Fruit fly (Drosophila melanogaster) whole organism, embryonic: ENCODE measurements around the gene Acp36DE.

ENCODE experiments used
- Atf6 ChIP-seq: fragments of 200-800 bp; sonication (Bioruptor generic); IDR thresholded peaks from 2 replicates; pipeline ENCODE4 v1.3.6; 2022; ENCODE audit warnings: missing biosample characterization, missing genetic modification characterization
- Bteb2 ChIP-seq: fragments of 200-800 bp; sonication (Bioruptor generic); optimal IDR thresholded peaks from 2 replicates; lab custom pipeline; 2016; ENCODE audit warnings: missing biosample characterization, missing genetic modification characterization
- CG10654 ChIP-seq: fragments of 200-800 bp; sonication (Bioruptor generic); optimal IDR thresholded peaks from 2 replicates; lab custom pipeline; 2016; ENCODE audit warnings: missing biosample characterization, missing genetic modification characterization
- CG11093 ChIP-seq: fragments of 200-800 bp; sonication (Bioruptor generic); IDR thresholded peaks from 3 replicates; pipeline ENCODE4 v1.3.6; 2022; ENCODE audit warnings: missing biosample characterization, missing genetic modification characterization
- CG11247 ChIP-seq: fragments of 200-800 bp; sonication (Bioruptor generic); IDR thresholded peaks from 2 replicates; pipeline ENCODE4 v1.3.6; 2022; ENCODE audit warnings: missing biosample characterization, missing genetic modification characterization
- CG12236 ChIP-seq: fragments of 200-800 bp; sonication (Bioruptor generic); optimal IDR thresholded peaks from 2 replicates; lab custom pipeline; 2016; ENCODE audit warnings: missing biosample characterization, missing genetic modification characterization
- CG13123 ChIP-seq: fragments of 200-800 bp; sonication (Bioruptor generic); optimal IDR thresholded peaks from 2 replicates; lab custom pipeline; 2016; ENCODE audit warnings: missing biosample characterization, missing genetic modification characterization
- CG13894 ChIP-seq: fragments of 200-800 bp; sonication (Bioruptor generic); optimal IDR thresholded peaks from 3 replicates; lab custom pipeline; 2018; ENCODE audit warnings: missing biosample characterization, mild to moderate bottlenecking, missing genetic modification characterization, moderate library complexity
- CG14014 ChIP-seq: fragments of 200-800 bp; sonication (Bioruptor generic); IDR thresholded peaks from 2 replicates; pipeline ENCODE4 v1.3.6; 2022; ENCODE audit warnings: missing biosample characterization, missing genetic modification characterization
- CG15011 ChIP-seq: fragments of 200-800 bp; sonication (Bioruptor generic); optimal IDR thresholded peaks from 3 replicates; lab custom pipeline; 2018; ENCODE audit warnings: missing biosample characterization, mild to moderate bottlenecking, missing genetic modification characterization
- CG1529 ChIP-seq: fragments of 200-800 bp; sonication (Bioruptor generic); optimal IDR thresholded peaks from 3 replicates; lab custom pipeline; 2018; ENCODE audit warnings: missing biosample characterization, missing genetic modification characterization
- CG1647 ChIP-seq: fragments of 200-800 bp; sonication (Bioruptor generic); optimal IDR thresholded peaks from 3 replicates; lab custom pipeline; 2016; ENCODE audit warnings: missing biosample characterization, missing genetic modification characterization
- CG17361 ChIP-seq: fragments of 200-800 bp; sonication (Bioruptor generic); IDR thresholded peaks from 3 replicates; pipeline ENCODE4 v1.3.6; 2022; ENCODE audit warnings: missing biosample characterization, missing genetic modification characterization
- CG17385 ChIP-seq: fragments of 200-800 bp; sonication (Bioruptor generic); optimal IDR thresholded peaks from 3 replicates; lab custom pipeline; 2018; ENCODE audit warnings: missing biosample characterization, mild to moderate bottlenecking, missing genetic modification characterization
- CG18262 ChIP-seq: fragments of 200-800 bp; optimal IDR thresholded peaks from 3 replicates; lab custom pipeline; 2019; ENCODE audit warnings: missing biosample characterization, mild to moderate bottlenecking, missing genetic modification characterization, moderate library complexity
- CG2120 ChIP-seq: fragments of 200-800 bp; sonication (Bioruptor generic); optimal IDR thresholded peaks from 3 replicates; lab custom pipeline; 2016; ENCODE audit warnings: missing biosample characterization, missing genetic modification characterization
- CG31388 ChIP-seq: fragments of 200-800 bp; sonication (Bioruptor generic); optimal IDR thresholded peaks from 2 replicates; lab custom pipeline; 2016; ENCODE audit warnings: missing biosample characterization, missing genetic modification characterization
- CG3163 ChIP-seq: fragments of 200-800 bp; sonication (Bioruptor generic); optimal IDR thresholded peaks from 3 replicates; lab custom pipeline; 2016; ENCODE audit warnings: missing biosample characterization, missing genetic modification characterization
- CG4360 ChIP-seq: fragments of 200-800 bp; sonication (Bioruptor generic); IDR thresholded peaks from 2 replicates; pipeline ENCODE4 v1.3.6; 2022; ENCODE audit warnings: missing biosample characterization, missing genetic modification characterization
- CG4707 ChIP-seq: fragments of 200-800 bp; sonication (Bioruptor generic); optimal IDR thresholded peaks from 2 replicates; lab custom pipeline; 2018; ENCODE audit warnings: missing biosample characterization, mild to moderate bottlenecking, missing genetic modification characterization, moderate library complexity
- CG5245 ChIP-seq: fragments of 200-800 bp; sonication (Bioruptor generic); optimal IDR thresholded peaks from 3 replicates; lab custom pipeline; 2016; ENCODE audit warnings: missing biosample characterization, missing genetic modification characterization
- CG9727 ChIP-seq: fragments of 200-800 bp; sonication (Bioruptor generic); optimal IDR thresholded peaks from 3 replicates; lab custom pipeline; 2017; ENCODE audit warnings: missing biosample characterization, mild to moderate bottlenecking, missing genetic modification characterization
- CG9797 ChIP-seq: fragments of 200-800 bp; sonication (Bioruptor generic); optimal IDR thresholded peaks from 3 replicates; lab custom pipeline; 2018; ENCODE audit warnings: missing biosample characterization, mild to moderate bottlenecking, missing genetic modification characterization
- Dip2 ChIP-seq: fragments of 200-800 bp; sonication (Bioruptor generic); IDR thresholded peaks from 2 replicates; pipeline ENCODE4 v1.3.6; 2022; ENCODE audit warnings: missing biosample characterization, missing genetic modification characterization
- Dip3 ChIP-seq: fragments of 200-800 bp; sonication (Bioruptor generic); optimal IDR thresholded peaks from 3 replicates; lab custom pipeline; 2016; ENCODE audit warnings: missing biosample characterization, missing genetic modification characterization
- Doc2 ChIP-seq: fragments of 200-800 bp; sonication (Bioruptor generic); IDR thresholded peaks from 2 replicates; pipeline ENCODE4 v1.3.6; 2022; ENCODE audit warnings: missing biosample characterization, missing genetic modification characterization
- ERR ChIP-seq: fragments of 200-800 bp; sonication (Bioruptor generic); optimal IDR thresholded peaks from 2 replicates; lab custom pipeline; 2016; ENCODE audit warnings: missing biosample characterization, missing genetic modification characterization
- Eip74EF ChIP-seq, 2 experiments: fragments of 200-800 bp in 1 of 2; fragments of >200 bp in 1 of 2; sonication (Bioruptor generic) in 1 of 2; optimal IDR thresholded peaks; 2 replicates each; lab custom pipeline; 2017 to 2019; ENCODE audit warnings: missing biosample characterization in 2 of 2, missing genetic modification characterization in 2 of 2, mild to moderate bottlenecking in 1 of 2, moderate library complexity in 1 of 2
- HLH54F ChIP-seq: fragments of 200-800 bp; sonication (Bioruptor generic); optimal IDR thresholded peaks from 3 replicates; lab custom pipeline; 2016; ENCODE audit warnings: missing biosample characterization, missing genetic modification characterization
- Lhr ChIP-seq: fragments of 200-800 bp; sonication (Bioruptor generic); optimal IDR thresholded peaks from 3 replicates; lab custom pipeline; 2017; ENCODE audit warnings: mild to moderate bottlenecking, missing biosample characterization, missing genetic modification reagents, missing genetic modification characterization
- Mad ChIP-seq: fragments of 200-800 bp; sonication (Bioruptor generic); optimal IDR thresholded peaks from 2 replicates; lab custom pipeline; 2016; ENCODE audit warnings: missing biosample characterization, missing genetic modification characterization
- Mrtf ChIP-seq: fragments of 200-800 bp; sonication (Bioruptor generic); IDR thresholded peaks from 3 replicates; pipeline ENCODE4 v1.3.6; 2022; ENCODE audit warnings: missing biosample characterization, missing genetic modification characterization
- NC2β ChIP-seq: fragments of 200-800 bp; sonication (Bioruptor generic); optimal IDR thresholded peaks from 2 replicates; lab custom pipeline; 2016; ENCODE audit warnings: missing biosample characterization, missing genetic modification characterization
- Nf-YB ChIP-seq: fragments of 200-800 bp; sonication (Bioruptor generic); optimal IDR thresholded peaks from 3 replicates; lab custom pipeline; 2019; ENCODE audit warnings: missing biosample characterization, mild to moderate bottlenecking, missing genetic modification characterization, moderate library complexity
- Trl ChIP-seq, 3 experiments: fragments of >200 bp in 2 of 3; fragments of 200-800 bp in 1 of 3; sonication (Bioruptor generic) in 1 of 3; optimal IDR thresholded peaks; 2 replicates in 1 of 3; 3 replicates in 2 of 3; lab custom pipeline; 2016 to 2017; ENCODE audit warnings: missing biosample characterization in 1 of 3, missing genetic modification characterization in 1 of 3
- Vsx1 ChIP-seq: fragments of 200-800 bp; sonication (Bioruptor generic); optimal IDR thresholded peaks from 2 replicates; lab custom pipeline; 2017; ENCODE audit warnings: missing biosample characterization, mild to moderate bottlenecking, missing genetic modification characterization, missing genetic modification reagents
- YL-1 ChIP-seq: fragments of 200-800 bp; sonication (Bioruptor generic); optimal IDR thresholded peaks from 3 replicates; lab custom pipeline; 2017; ENCODE audit warnings: missing biosample characterization, mild to moderate bottlenecking, missing genetic modification characterization
- ab ChIP-seq: fragments of 200-800 bp; sonication (Bioruptor generic); optimal IDR thresholded peaks from 2 replicates; lab custom pipeline; 2016; ENCODE audit warnings: missing biosample characterization, missing genetic modification characterization
- az2 ChIP-seq: fragments of 200-800 bp; sonication (Bioruptor generic); optimal IDR thresholded peaks from 3 replicates; lab custom pipeline; 2016; ENCODE audit warnings: missing biosample characterization, missing genetic modification characterization
- bcd ChIP-seq: fragments of 200-800 bp; sonication (Bioruptor generic); optimal IDR thresholded peaks from 2 replicates; lab custom pipeline; 2017; ENCODE audit warnings: missing biosample characterization, mild to moderate bottlenecking, missing genetic modification characterization
- chm ChIP-seq: fragments of 200-800 bp; sonication (Bioruptor generic); IDR thresholded peaks from 2 replicates; pipeline ENCODE4 v1.3.6; 2022; ENCODE audit warnings: missing biosample characterization, missing genetic modification characterization
- crp ChIP-seq, 2 experiments: fragments of 200-800 bp; sonication (Bioruptor generic); optimal IDR thresholded peaks; 2 replicates in 1 of 2; 3 replicates in 1 of 2; lab custom pipeline; 2017; ENCODE audit warnings: missing biosample characterization in 2 of 2, missing genetic modification characterization in 2 of 2, mild to moderate bottlenecking in 1 of 2, moderate library complexity in 1 of 2
- disco-r ChIP-seq: fragments of 200-800 bp; sonication (Bioruptor generic); optimal IDR thresholded peaks from 2 replicates; lab custom pipeline; 2016; ENCODE audit warnings: missing biosample characterization, missing genetic modification characterization
- emc ChIP-seq: fragments of 200-800 bp; sonication (Bioruptor generic); optimal IDR thresholded peaks from 2 replicates; lab custom pipeline; 2016; ENCODE audit warnings: missing biosample characterization, missing genetic modification characterization
- jing ChIP-seq: fragments of 200-800 bp; sonication (Bioruptor generic); optimal IDR thresholded peaks from 2 replicates; lab custom pipeline; 2018; ENCODE audit warnings: missing biosample characterization, mild to moderate bottlenecking, missing genetic modification characterization
- nerfin-1 ChIP-seq: fragments of 200-800 bp; sonication (Bioruptor generic); optimal IDR thresholded peaks from 3 replicates; lab custom pipeline; 2019; ENCODE audit warnings: missing biosample characterization, mild to moderate bottlenecking, missing genetic modification characterization, moderate library complexity
- pb ChIP-seq: fragments of 200-800 bp; sonication (Bioruptor generic); optimal IDR thresholded peaks from 3 replicates; lab custom pipeline; 2016; ENCODE audit warnings: missing biosample characterization, missing genetic modification characterization
- salm ChIP-seq: fragments of 200-800 bp; sonication (Bioruptor generic); optimal IDR thresholded peaks from 2 replicates; lab custom pipeline; 2018; ENCODE audit warnings: missing biosample characterization, mild to moderate bottlenecking, missing genetic modification characterization
- sens ChIP-seq: fragments of 200-800 bp; sonication (Bioruptor generic); peaks from one replicate; lab custom pipeline; 2016; ENCODE audit warnings: missing biosample characterization, missing genetic modification characterization
- sisA ChIP-seq: fragments of 200-800 bp; sonication (Bioruptor generic); IDR thresholded peaks from 2 replicates; pipeline ENCODE4 v1.3.6; 2022; ENCODE audit warnings: missing biosample characterization, missing genetic modification characterization
- tx ChIP-seq: fragments of 200-800 bp; sonication (Bioruptor generic); optimal IDR thresholded peaks from 2 replicates; lab custom pipeline; 2016; ENCODE audit warnings: missing biosample characterization, missing genetic modification characterization
- unpg ChIP-seq: fragments of 200-800 bp; sonication (Bioruptor generic); optimal IDR thresholded peaks from 3 replicates; lab custom pipeline; 2018; ENCODE audit warnings: missing biosample characterization, mild to moderate bottlenecking, missing genetic modification characterization, moderate library complexity

Gene Acp36DE

DNA sequence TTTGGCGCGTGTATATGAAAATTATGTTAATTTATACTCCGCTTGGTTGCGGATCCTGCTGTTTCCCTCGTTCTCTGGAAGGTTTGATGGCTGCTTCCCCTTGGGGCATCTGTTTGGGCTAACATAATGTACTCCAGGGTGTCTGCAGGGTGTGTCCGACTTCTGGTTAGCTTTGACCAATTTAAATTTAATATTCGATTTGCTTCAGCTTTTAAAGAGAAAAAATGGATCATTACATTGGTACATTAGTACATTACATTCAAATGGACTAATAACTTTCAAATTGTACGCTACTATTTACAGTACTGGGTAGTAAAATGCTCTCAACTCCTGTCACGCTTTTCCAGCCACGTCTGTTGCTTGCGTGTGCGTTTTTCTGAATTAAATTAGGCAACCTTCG lies 18.3 kb upstream of the Acp36DE start (continued):
- peak; percentile 8 for TF ChIP-seq Dip3 (GFP tag; lab: Kevin White, UChicago)
- TF ChIP-seq CG17385 = peak; percentile 20
- 0 out of 3 replicates have a peak, but pooled peaks have one; percentile 38 for TF ChIP-seq Mrtf (GFP tag; lab: Robert Waterston, UW)
- TF ChIP-seq Atf6 = 0 out of 2 replicates have a peak, but pooled peaks have one; percentile 20
- no peak for TF ChIP-seq nerfin-1
- no peak for TF ChIP-seq chm
- TF ChIP-seq CG17361 (GFP tag; lab: Robert Waterston, UW) = 0 out of 3 replicates have a peak, but pooled peaks have one; percentile 43
- peak; percentile 16 for TF ChIP-seq sens (GFP tag; lab: Kevin White, UChicago)
- no peak for TF ChIP-seq CG9797 (GFP tag; lab: Kevin White, UChicago)
- peak; percentile 40 for TF ChIP-seq CG9727
- no peak for TF ChIP-seq NC2β (GFP tag; lab: Kevin White, UChicago)
- peak; percentile 48 for TF ChIP-seq sisA (GFP tag; lab: Robert Waterston, UW)
- no peak for TF ChIP-seq Doc2 (GFP tag; lab: Robert Waterston, UW)
- TF ChIP-seq Eip74EF (GFP tag; optimal IDR thresholded peaks at IDR 0.05; lab: Kevin White, UChicago) = no peak
- TF ChIP-seq CG13894 (tag; lab: Kevin White, UChicago) = peak; percentile 16
- TF ChIP-seq CG11247 (GFP tag; lab: Robert Waterston, UW) = peak; percentile 52; the same call in 1 of the 2 replicates
- TF ChIP-seq CG11093 (GFP tag; lab: Robert Waterston, UW) = no peak
- no peak for TF ChIP-seq CG10654 (GFP tag; lab: Kevin White, UChicago)
- TF ChIP-seq CG12236 = no peak
- TF ChIP-seq pb = no peak
- no peak for TF ChIP-seq jing (GFP tag; lab: Kevin White, UChicago)
- TF ChIP-seq az2 = peak; percentile 31
- peak; percentile 58 for TF ChIP-seq unpg
- no peak for TF ChIP-seq Nf-YB (GFP tag; lab: Kevin White, UChicago)
- TF ChIP-seq CG13123 (GFP tag; lab: Kevin White, UChicago) = no peak
- TF ChIP-seq CG14014 (GFP tag; lab: Robert Waterston, UW) = peak; percentile 40; the same call in 1 of the 2 replicates
- TF ChIP-seq disco-r (GFP tag; lab: Kevin White, UChicago) = no peak
- no peak for TF ChIP-seq CG3163 (GFP tag; lab: Kevin White, UChicago)
- TF ChIP-seq CG2120 (GFP tag; lab: Kevin White, UChicago) = peak; percentile 73
- no peak for TF ChIP-seq Vsx1 (GFP tag; lab: Kevin White, UChicago)
- TF ChIP-seq Lhr (GFP tag; lab: Kevin White, UChicago) = no peak
- no peak for TF ChIP-seq Mad (GFP tag; lab: Kevin White, UChicago)
- TF ChIP-seq YL-1 (GFP tag; lab: Kevin White, UChicago) = no peak
- no peak for TF ChIP-seq CG4707 (GFP tag; lab: Kevin White, UChicago)
- TF ChIP-seq Dip2 (GFP tag; lab: Robert Waterston, UW) = no peak
- TF ChIP-seq CG5245 (GFP tag; lab: Kevin White, UChicago) = no peak
- TF ChIP-seq crp (GFP tag; optimal IDR thresholded peaks at IDR 0.05; lab: Kevin White, UChicago) = no peak
- no peak for TF ChIP-seq CG4360 (GFP tag; lab: Robert Waterston, UW)
- TF ChIP-seq CG31388 (GFP tag; lab: Kevin White, UChicago) = no peak
- no peak for TF ChIP-seq HLH54F (GFP tag; lab: Kevin White, UChicago)
- no peak for TF ChIP-seq ab
- peak; percentile 2 for TF ChIP-seq emc (GFP tag; lab: Kevin White, UChicago)
- TF ChIP-seq bcd (GFP tag; lab: Kevin White, UChicago) = peak; percentile 42
- TF ChIP-seq Trl (optimal IDR thresholded peaks at IDR 0.05; lab: Kevin White, UChicago) = no peak
- no peak for TF ChIP-seq Trl (GFP tag; optimal IDR thresholded peaks at IDR 0.05; lab: Kevin White, UChicago)
- TF ChIP-seq Bteb2 (GFP tag; lab: Kevin White, UChicago) = no peak
- peak; percentile 23 for TF ChIP-seq tx
- peak; percentile 32 for TF ChIP-seq CG18262 (tag; lab: Kevin White, UChicago)
- no peak for TF ChIP-seq CG15011 (GFP tag; lab: Kevin White, UChicago)
- no peak for TF ChIP-seq salm (tag; lab: Kevin White, UChicago)
- TF ChIP-seq ERR (GFP tag; lab: Kevin White, UChicago) = peak; percentile 31
- no peak for TF ChIP-seq CG1529 (GFP tag; lab: Kevin White, UChicago)
- TF ChIP-seq CG1647 (GFP tag; lab: Kevin White, UChicago) = peak; percentile 7
